Worm (Caenorhabditis elegans): ENCODE measurements around the gene ZK632.14.

DNA sequence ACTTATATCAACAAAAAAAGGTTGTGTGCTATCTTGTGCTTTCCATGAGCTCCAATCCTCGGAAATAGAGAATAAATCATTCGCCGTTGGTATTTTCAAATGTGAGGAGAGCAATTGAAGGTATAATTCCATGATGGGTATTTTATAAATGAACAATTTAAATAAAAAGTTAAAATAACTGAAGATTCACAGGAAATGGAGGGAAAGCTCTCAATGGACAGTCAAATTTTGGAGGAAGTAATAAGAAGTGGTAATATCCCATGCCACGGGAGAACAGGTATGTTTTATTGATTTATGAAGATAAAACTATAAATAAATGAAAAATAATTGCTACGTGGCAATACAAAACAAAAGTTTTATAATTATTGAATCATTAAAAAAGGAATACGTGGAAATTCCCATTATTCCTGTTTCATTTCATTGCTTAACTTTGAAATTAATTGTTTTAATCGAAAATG lies 30.1 kb upstream of the ZK632.14 start:
- TF ChIP-seq W03F9.2 (tag; optimal IDR thresholded peaks at IDR 0.05) (no peak), him-1 (tag; optimal IDR thresholded peaks at IDR 0.05) (no peak)
